Fruit fly (Drosophila melanogaster) whole organism, embryonic: ENCODE data around the gene CG4461.
A peak's percentile ranks its signal among the peaks of the same experiment; 100 is the strongest.

Experiments
- ATbp ChIP-seq: fragments of 200-800 bp; sonication (Bioruptor generic); optimal IDR thresholded peaks from 2 replicates; lab custom pipeline; 2017; ENCODE audit warnings: missing biosample characterization, mild to moderate bottlenecking, missing genetic modification characterization, missing genetic modification reagents
- Ada2b ChIP-seq: fragments of 200-800 bp; sonication (Bioruptor generic); IDR thresholded peaks from 2 replicates; pipeline ENCODE4 v1.3.6; 2022; ENCODE audit warnings: missing biosample characterization, missing genetic modification characterization
- BEAF-32 ChIP-seq: fragments of 200-800 bp; sonication (Bioruptor generic); optimal IDR thresholded peaks from 3 replicates; lab custom pipeline; 2017; ENCODE audit warnings: missing biosample characterization, missing genetic modification characterization, mild to moderate bottlenecking, moderate library complexity, missing genetic modification reagents
- CG10565 ChIP-seq: fragments of 200-800 bp; sonication (Bioruptor generic); optimal IDR thresholded peaks from 3 replicates; lab custom pipeline; 2016; ENCODE audit warnings: missing biosample characterization, mild to moderate bottlenecking, missing genetic modification characterization
- CG11085 ChIP-seq: fragments of 200-800 bp; sonication (Bioruptor generic); IDR thresholded peaks from 2 replicates; pipeline ENCODE4 v1.3.6; 2022; ENCODE audit warnings: missing biosample characterization, missing genetic modification characterization
- CG12236 ChIP-seq: fragments of 200-800 bp; sonication (Bioruptor generic); optimal IDR thresholded peaks from 2 replicates; lab custom pipeline; 2016; ENCODE audit warnings: missing biosample characterization, missing genetic modification characterization
- CG12391 ChIP-seq: fragments of 200-800 bp; sonication (Bioruptor generic); optimal IDR thresholded peaks from 3 replicates; lab custom pipeline; 2018; ENCODE audit warnings: missing biosample characterization, mild to moderate bottlenecking, missing genetic modification characterization, moderate library complexity
- CG13894 ChIP-seq: fragments of 200-800 bp; sonication (Bioruptor generic); optimal IDR thresholded peaks from 3 replicates; lab custom pipeline; 2018; ENCODE audit warnings: missing biosample characterization, mild to moderate bottlenecking, missing genetic modification characterization, moderate library complexity
- CG14667 ChIP-seq: fragments of 200-800 bp; sonication (Bioruptor generic); IDR thresholded peaks from 2 replicates; pipeline ENCODE4 v1.3.6; 2022; ENCODE audit warnings: missing biosample characterization, missing genetic modification characterization
- CG15479 ChIP-seq: fragments of 200-800 bp; sonication (Bioruptor generic); optimal IDR thresholded peaks from 3 replicates; lab custom pipeline; 2019; ENCODE audit warnings: missing biosample characterization, mild to moderate bottlenecking, missing genetic modification characterization, moderate library complexity
- CG1792 ChIP-seq: fragments of 200-800 bp; sonication (Bioruptor generic); optimal IDR thresholded peaks from 2 replicates; lab custom pipeline; 2016; ENCODE audit warnings: missing biosample characterization, missing genetic modification characterization
- CG18262 ChIP-seq: fragments of 200-800 bp; optimal IDR thresholded peaks from 3 replicates; lab custom pipeline; 2019; ENCODE audit warnings: missing biosample characterization, mild to moderate bottlenecking, missing genetic modification characterization, moderate library complexity
- CG2129 ChIP-seq: fragments of 200-800 bp; sonication (Bioruptor generic); IDR thresholded peaks from 2 replicates; pipeline ENCODE4 v1.3.6; 2022; ENCODE audit warnings: missing biosample characterization, missing genetic modification characterization; ENCODE audit not compliant: partially characterized antibody
- CG31224 ChIP-seq: fragments of 200-800 bp; sonication (Bioruptor generic); IDR thresholded peaks from 2 replicates; pipeline ENCODE4 v1.3.6; 2022; ENCODE audit warnings: missing biosample characterization, missing genetic modification characterization
- CG4617 ChIP-seq: fragments of 200-800 bp; sonication (Bioruptor generic); optimal IDR thresholded peaks from 3 replicates; lab custom pipeline; 2016; ENCODE audit warnings: missing biosample characterization, missing genetic modification characterization, borderline replicate concordance
- CG5953 ChIP-seq: fragments of 200-800 bp; sonication (Bioruptor generic); IDR thresholded peaks from 2 replicates; pipeline ENCODE4 v1.3.6; 2022; ENCODE audit warnings: missing biosample characterization, missing genetic modification characterization
- CG6254 ChIP-seq: fragments of 200-800 bp; sonication (Bioruptor generic); optimal IDR thresholded peaks from 3 replicates; lab custom pipeline; 2017; ENCODE audit warnings: mild to moderate bottlenecking, missing biosample characterization, missing genetic modification reagents, missing genetic modification characterization
- CG8089 ChIP-seq: fragments of 200-800 bp; sonication (Bioruptor generic); optimal IDR thresholded peaks from 3 replicates; lab custom pipeline; 2016; ENCODE audit warnings: missing biosample characterization, missing genetic modification characterization
- CG8281 ChIP-seq: fragments of 200-800 bp; sonication (Bioruptor generic); optimal IDR thresholded peaks from 2 replicates; lab custom pipeline; 2018; ENCODE audit warnings: missing biosample characterization, mild to moderate bottlenecking, missing genetic modification characterization, moderate library complexity
- CG8944 ChIP-seq: fragments of 200-800 bp; sonication (Bioruptor generic); optimal IDR thresholded peaks from 3 replicates; lab custom pipeline; 2016; ENCODE audit warnings: missing biosample characterization, missing genetic modification characterization
- Hand ChIP-seq: fragments of 200-800 bp; sonication (Bioruptor generic); optimal IDR thresholded peaks from 2 replicates; lab custom pipeline; 2017; ENCODE audit warnings: mild to moderate bottlenecking, missing biosample characterization, missing genetic modification reagents, missing genetic modification characterization
- Hey ChIP-seq: fragments of 200-800 bp; sonication (Bioruptor generic); optimal IDR thresholded peaks from 3 replicates; lab custom pipeline; 2018; ENCODE audit warnings: missing biosample characterization, mild to moderate bottlenecking, missing genetic modification characterization
- Kr ChIP-seq: fragments of 200-800 bp; sonication (Bioruptor generic); optimal IDR thresholded peaks from 2 replicates; lab custom pipeline; 2017; ENCODE audit warnings: missing biosample characterization, mild to moderate bottlenecking, missing genetic modification characterization
- NfI ChIP-seq: fragments of 200-800 bp; sonication (Bioruptor generic); optimal IDR thresholded peaks from 3 replicates; lab custom pipeline; 2018; ENCODE audit warnings: missing biosample characterization, mild to moderate bottlenecking, missing genetic modification characterization, moderate library complexity
- Opbp ChIP-seq: fragments of 200-800 bp; sonication (Bioruptor generic); IDR thresholded peaks from 3 replicates; pipeline ENCODE4 v1.3.6; 2022; ENCODE audit warnings: missing biosample characterization, missing genetic modification characterization; ENCODE audit not compliant: partially characterized antibody
- Ptx1 ChIP-seq: fragments of 200-800 bp; sonication (Bioruptor generic); IDR thresholded peaks from 2 replicates; pipeline ENCODE4 v1.3.6; 2022; ENCODE audit warnings: missing biosample characterization, missing genetic modification characterization
- Xbp1 ChIP-seq: fragments of 200-800 bp; sonication (Bioruptor generic); optimal IDR thresholded peaks from 3 replicates; lab custom pipeline; 2016; ENCODE audit warnings: missing biosample characterization, mild to moderate bottlenecking, missing genetic modification characterization
- abd-A ChIP-seq: fragments of 200-800 bp; sonication (Bioruptor generic); optimal IDR thresholded peaks from 3 replicates; lab custom pipeline; 2019; ENCODE audit warnings: missing biosample characterization, mild to moderate bottlenecking, missing genetic modification characterization, moderate library complexity
- az2 ChIP-seq: fragments of 200-800 bp; sonication (Bioruptor generic); optimal IDR thresholded peaks from 3 replicates; lab custom pipeline; 2016; ENCODE audit warnings: missing biosample characterization, missing genetic modification characterization
- bab2 ChIP-seq: fragments of 200-800 bp; sonication (Bioruptor generic); optimal IDR thresholded peaks from 2 replicates; lab custom pipeline; 2016; ENCODE audit warnings: missing biosample characterization, missing genetic modification characterization
- bigmax ChIP-seq: fragments of 200-800 bp; sonication (Bioruptor generic); optimal IDR thresholded peaks from 2 replicates; lab custom pipeline; 2018; ENCODE audit warnings: missing biosample characterization, mild to moderate bottlenecking, missing genetic modification characterization
- cad ChIP-seq: fragments of >200 bp; optimal IDR thresholded peaks from 2 replicates; lab custom pipeline; 2017; ENCODE audit warnings: missing biosample characterization, missing genetic modification characterization
- corto ChIP-seq: fragments of 200-800 bp; sonication (Bioruptor generic); optimal IDR thresholded peaks from 2 replicates; lab custom pipeline; 2016; ENCODE audit warnings: missing biosample characterization, mild to moderate bottlenecking, missing genetic modification characterization, moderate library complexity
- crol ChIP-seq: fragments of 200-800 bp; sonication (Bioruptor generic); IDR thresholded peaks from 2 replicates; pipeline ENCODE4 v1.3.6; 2022; ENCODE audit warnings: missing biosample characterization, missing genetic modification characterization
- dimm ChIP-seq: fragments of 200-800 bp; sonication (Bioruptor generic); IDR thresholded peaks from 2 replicates; pipeline ENCODE4 v1.3.6; 2022; ENCODE audit warnings: missing biosample characterization, missing genetic modification characterization
- gro ChIP-seq: fragments of 200-800 bp; sonication (Bioruptor generic); optimal IDR thresholded peaks from 2 replicates; lab custom pipeline; 2016; ENCODE audit warnings: missing biosample characterization, missing genetic modification characterization
- hkb ChIP-seq, 2 experiments: fragments of 200-800 bp in 1 of 2; fragments of >200 bp in 1 of 2; sonication (Bioruptor generic) in 1 of 2; IDR thresholded peaks in 1 of 2; optimal IDR thresholded peaks in 1 of 2; 2 replicates each; pipeline versions ENCODE4 v1.3.6 to Lab custom; 2017 to 2022; ENCODE audit warnings: missing biosample characterization in 1 of 2, missing genetic modification characterization in 1 of 2
- insv ChIP-seq, 2 experiments: fragments of 200-800 bp; sonication (Bioruptor generic); optimal IDR thresholded peaks; 3 replicates each; lab custom pipeline; 2016 to 2018; ENCODE audit warnings: missing biosample characterization in 2 of 2, missing genetic modification characterization in 2 of 2
- mld ChIP-seq: fragments of 200-800 bp; sonication (Bioruptor generic); IDR thresholded peaks from 3 replicates; pipeline ENCODE4 v1.3.6; 2022; ENCODE audit warnings: missing biosample characterization, missing genetic modification characterization; ENCODE audit not compliant: partially characterized antibody
- pan ChIP-seq, 4 experiments: fragments of >200 bp in 3 of 4; fragments of 200-800 bp in 1 of 4; sonication (Bioruptor generic) in 1 of 4; optimal IDR thresholded peaks in 3 of 4; IDR thresholded peaks in 1 of 4; 2 replicates each; pipeline versions ENCODE4 v1.3.6 to Lab custom; 2017 to 2022; ENCODE audit warnings: missing biosample characterization in 2 of 4, missing genetic modification characterization in 2 of 4, mixed read lengths in 1 of 4
- scrt ChIP-seq: fragments of 200-800 bp; sonication (Bioruptor generic); optimal IDR thresholded peaks from 2 replicates; lab custom pipeline; 2018; ENCODE audit warnings: missing biosample characterization, mild to moderate bottlenecking, missing genetic modification characterization, moderate library complexity
- sens ChIP-seq: fragments of 200-800 bp; sonication (Bioruptor generic); peaks from one replicate; lab custom pipeline; 2016; ENCODE audit warnings: missing biosample characterization, missing genetic modification characterization
- sima ChIP-seq: fragments of 200-800 bp; sonication (Bioruptor generic); optimal IDR thresholded peaks from 2 replicates; lab custom pipeline; 2016; ENCODE audit warnings: missing biosample characterization, missing genetic modification characterization
- stwl ChIP-seq: fragments of 200-800 bp; sonication (Bioruptor generic); optimal IDR thresholded peaks from 3 replicates; lab custom pipeline; 2018; ENCODE audit warnings: missing biosample characterization, mild to moderate bottlenecking, missing genetic modification characterization, moderate library complexity
- tll ChIP-seq, 2 experiments: fragments of 200-800 bp in 1 of 2; fragments of >200 bp in 1 of 2; sonication (Bioruptor generic) in 1 of 2; optimal IDR thresholded peaks; 2 replicates each; lab custom pipeline; 2017 to 2019; ENCODE audit warnings: missing biosample characterization in 2 of 2, missing genetic modification characterization in 2 of 2, mild to moderate bottlenecking in 1 of 2, moderate library complexity in 1 of 2
- wor ChIP-seq: fragments of 200-800 bp; sonication (Bioruptor generic); IDR thresholded peaks from 2 replicates; pipeline ENCODE4 v1.3.6; 2022; ENCODE audit warnings: missing biosample characterization, missing genetic modification characterization
- zen ChIP-seq: fragments of 200-800 bp; sonication (Bioruptor generic); optimal IDR thresholded peaks from 3 replicates; lab custom pipeline; 2018; ENCODE audit warnings: missing biosample characterization, mild to moderate bottlenecking, missing genetic modification characterization, moderate library complexity

CG4461 gene

DNA sequence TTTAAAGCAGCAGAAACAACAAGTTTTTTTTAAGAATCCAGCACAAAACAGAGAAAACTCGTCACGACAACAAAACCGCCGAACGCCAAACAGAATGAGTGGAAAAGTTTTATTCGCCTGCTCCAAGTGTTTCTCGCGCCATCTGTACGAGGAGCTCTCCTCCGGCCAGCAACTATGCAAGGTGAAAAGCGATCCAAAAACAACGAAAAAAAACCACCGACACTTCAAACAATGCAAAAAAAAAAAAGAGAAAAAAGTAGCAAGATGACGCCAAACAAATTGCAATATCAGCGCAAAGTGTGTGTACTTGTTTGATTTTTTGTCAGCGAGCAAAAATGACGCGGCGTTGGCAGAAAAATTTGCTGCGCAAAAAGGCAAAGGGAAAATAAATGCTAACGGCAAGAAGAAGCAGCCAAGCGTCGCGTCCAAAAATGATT lies 7.8 kb upstream of the CG4461 start (continued):
- TF ChIP-seq NfI (GFP tag; lab: Kevin White, UChicago) (no peak), CG6254 (GFP tag; lab: Kevin White, UChicago) (no peak), Hand (GFP tag; lab: Kevin White, UChicago) (no peak), CG10565 (GFP tag; lab: Kevin White, UChicago) (no peak), CG2129 (no peak), hkb (optimal IDR thresholded peaks at IDR 0.05; lab: Kevin White, UChicago) (no peak), hkb (GFP tag; IDR thresholded peaks at IDR 0.05; lab: Robert Waterston, UW) (no peak), Opbp (no peak), BEAF-32 (GFP tag; lab: Kevin White, UChicago) (no peak), CG8281 (tag; lab: Kevin White, UChicago) (no peak), scrt (GFP tag; lab: Kevin White, UChicago) (no peak), CG12236 (no peak), CG18262 (tag; lab: Kevin White, UChicago) (no peak), gro (GFP tag; lab: Kevin White, UChicago) (no peak), insv (GFP tag; optimal IDR thresholded peaks at IDR 0.05; lab: Kevin White, UChicago) (no peak), CG11085 (no peak)

DNA sequence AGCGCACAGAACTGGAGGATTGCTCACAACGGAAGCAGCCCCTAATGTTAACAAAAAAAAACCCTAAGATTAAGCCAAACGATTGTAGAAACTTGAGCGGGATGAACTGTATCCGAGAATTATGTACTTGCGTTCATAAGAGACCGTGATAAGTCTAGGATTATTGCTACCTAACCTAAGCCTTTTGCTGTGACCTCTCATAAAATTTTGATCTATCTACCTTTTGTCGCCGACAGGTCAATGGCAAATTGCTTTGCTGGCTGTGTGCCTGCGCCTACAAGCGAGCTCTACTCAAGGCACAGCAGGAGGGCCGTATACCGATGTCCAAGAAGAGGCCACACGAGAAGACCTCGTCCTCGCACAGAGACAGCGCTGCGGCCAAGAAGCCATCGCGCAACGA lies 6.6 kb upstream of the CG4461 start:
- no peak for TF ChIP-seq CG12391 (tag; lab: Kevin White, UChicago)
- peak; percentile 51 for TF ChIP-seq zen (tag; lab: Kevin White, UChicago)
- no peak for TF ChIP-seq CG4617 (GFP tag; lab: Kevin White, UChicago)
- peak; percentile 76 for TF ChIP-seq cad (GFP tag; lab: Kevin White, UChicago)
- no peak for TF ChIP-seq corto (GFP tag; lab: Kevin White, UChicago)
- peak; percentile 64 for TF ChIP-seq Kr (GFP tag; lab: Kevin White, UChicago)
- TF ChIP-seq pan (optimal IDR thresholded peaks at IDR 0.05; lab: Kevin White, UChicago) = no peak
- TF ChIP-seq pan (GFP tag; optimal IDR thresholded peaks at IDR 0.05 in 1 of 2, IDR thresholded peaks at IDR 0.05 in 1 of 2) = no peak
- no peak for TF ChIP-seq CG11085
- TF ChIP-seq ATbp (GFP tag; lab: Kevin White, UChicago) = no peak
- TF ChIP-seq tll (GFP tag; optimal IDR thresholded peaks at IDR 0.05; lab: Kevin White, UChicago) = peak in 1 of 2 experiments; percentile 93
- TF ChIP-seq dimm = no peak
- peak; percentile 95 for TF ChIP-seq CG15479
- 0 out of 2 replicates have a peak, but pooled peaks have one; percentile 14 for TF ChIP-seq CG5953 (GFP tag; lab: Robert Waterston, UW)
- TF ChIP-seq abd-A = no peak

DNA sequence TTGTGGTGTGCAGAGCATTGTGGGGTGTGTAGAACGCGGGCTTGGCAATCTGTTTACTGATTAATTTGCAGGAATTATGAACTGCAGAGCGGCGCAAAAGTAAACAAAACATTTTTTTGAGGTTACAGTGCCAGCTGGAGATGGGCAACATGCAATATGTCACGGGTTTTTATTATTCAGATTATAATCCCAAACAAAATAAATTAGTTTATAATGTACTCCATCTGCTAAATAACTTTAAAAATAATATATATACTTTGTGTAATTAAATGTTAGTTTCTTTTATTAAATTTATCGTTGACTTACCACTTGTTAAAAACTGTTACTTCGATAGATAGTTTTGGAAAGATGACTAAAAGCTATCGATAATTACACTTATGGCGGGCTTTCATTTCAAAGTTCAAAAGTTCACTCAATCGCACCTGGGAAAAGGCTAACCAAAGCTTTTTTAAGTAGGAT lies 4.3 kb upstream of the CG4461 start, which contains the start of gene Fdx1:
Fdx1 (minus strand) TSS at position 332 of the 459 bp plus-strand sequence.
- TF ChIP-seq NfI (GFP tag; lab: Kevin White, UChicago) (peak; percentile 28), Ptx1 (GFP tag; lab: Robert Waterston, UW) (peak; percentile 60), CG8089 (no peak), az2 (peak; percentile 35), Xbp1 (peak; percentile 34), CG13894 (tag; lab: Kevin White, UChicago) (peak; percentile 33), wor (no peak), CG1792 (no peak), CG14667 (GFP tag; lab: Robert Waterston, UW) (no peak), bab2 (GFP tag; lab: Kevin White, UChicago) (no peak), Hey (tag; lab: Kevin White, UChicago) (no peak), sima (no peak), crol (GFP tag; lab: Robert Waterston, UW) (no peak), Ada2b (GFP tag; lab: Robert Waterston, UW) (peak; percentile 56), mld (GFP tag; lab: Robert Waterston, UW) (no peak), bigmax (GFP tag; lab: Kevin White, UChicago) (peak; percentile 97), CG4617 (GFP tag; lab: Kevin White, UChicago) (no peak), sens (GFP tag; lab: Kevin White, UChicago) (peak; percentile 75), CG8944 (GFP tag; lab: Kevin White, UChicago) (no peak), stwl (tag; lab: Kevin White, UChicago) (no peak), CG31224 (no peak)
